Worm (Caenorhabditis elegans): ENCODE results near the gene inx-10.
A peak's percentile ranks its signal among the peaks of the same experiment; 100 is the strongest.

Gene inx-10

DNA sequence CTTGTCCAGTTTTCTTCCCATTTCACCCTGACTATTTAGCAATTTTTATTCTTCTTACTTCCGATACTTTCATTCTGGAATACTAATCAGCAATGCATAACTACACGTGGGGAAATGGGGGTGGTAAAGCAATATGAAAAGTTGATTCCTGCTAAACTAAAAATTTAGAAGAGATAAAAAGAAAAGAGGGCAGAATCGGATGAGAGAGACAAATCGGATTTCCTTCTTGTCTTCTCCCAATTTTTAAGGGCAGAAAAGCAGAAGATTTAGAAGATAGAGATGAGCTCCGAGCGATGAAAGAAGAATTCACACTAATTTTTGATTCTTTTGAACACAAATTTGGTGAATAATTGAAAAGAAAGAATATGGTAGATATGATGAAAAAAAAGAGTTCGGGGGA is 13.2 kb downstream of the inx-10 start:
- TF ChIP-seq elt-3 (tag; optimal IDR thresholded peaks at IDR 0.05) (no peak), ces-1 (GFP tag; optimal IDR thresholded peaks at IDR 0.05) (peak; percentile 87), ceh-43 (GFP tag; optimal IDR thresholded peaks at IDR 0.05) (no peak), nhr-12 (tag; optimal IDR thresholded peaks at IDR 0.05) (no peak)

DNA sequence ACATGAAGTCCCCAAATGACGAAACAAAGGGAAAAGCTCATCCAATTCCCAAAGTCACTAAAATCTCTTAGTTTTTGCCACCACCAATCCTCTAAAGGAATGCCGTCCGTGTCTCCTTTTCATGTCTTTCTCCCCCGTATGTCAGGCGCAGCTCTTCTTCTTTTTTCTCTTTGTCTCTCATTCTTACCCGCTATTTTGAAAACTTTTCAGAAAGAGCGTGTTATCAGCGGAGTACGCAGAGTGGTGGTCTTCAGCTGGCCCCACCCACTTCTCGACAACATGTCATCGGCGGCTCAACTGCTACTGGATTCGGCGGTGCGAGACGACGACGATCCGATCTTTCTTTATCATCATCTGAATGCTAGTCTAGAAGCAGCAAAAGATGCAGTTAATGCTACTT is 15.9 kb downstream of the inx-10 start, which contains the start of gene sphr-1:
TSS of gene sphr-1 (plus strand) at position 205 of the 400 bp plus-strand sequence.
- TF ChIP-seq ceh-39 (tag; optimal IDR thresholded peaks at IDR 0.05) (no peak), ces-1 (GFP tag; optimal IDR thresholded peaks at IDR 0.05) (no peak), tbx-8 (GFP tag; optimal IDR thresholded peaks at IDR 0.05) (no peak), unc-39 (tag; optimal IDR thresholded peaks at IDR 0.05) (no peak), blmp-1 (tag; optimal IDR thresholded peaks at IDR 0.05) (no peak), M03D4.4 (tag; optimal IDR thresholded peaks at IDR 0.05) (no peak), nhr-76 (tag; optimal IDR thresholded peaks at IDR 0.05) (no peak), nhr-12 (tag; optimal IDR thresholded peaks at IDR 0.05) (no peak), mls-2 (tag; optimal IDR thresholded peaks at IDR 0.05) (no peak), hlh-1 (tag; optimal IDR thresholded peaks at IDR 0.05) (no peak), elt-1 (tag; optimal IDR thresholded peaks at IDR 0.05; ENCODE audit: borderline replicate concordance, insufficient read depth) (no peak), nhr-28 (tag; optimal IDR thresholded peaks at IDR 0.05) (no peak)

DNA sequence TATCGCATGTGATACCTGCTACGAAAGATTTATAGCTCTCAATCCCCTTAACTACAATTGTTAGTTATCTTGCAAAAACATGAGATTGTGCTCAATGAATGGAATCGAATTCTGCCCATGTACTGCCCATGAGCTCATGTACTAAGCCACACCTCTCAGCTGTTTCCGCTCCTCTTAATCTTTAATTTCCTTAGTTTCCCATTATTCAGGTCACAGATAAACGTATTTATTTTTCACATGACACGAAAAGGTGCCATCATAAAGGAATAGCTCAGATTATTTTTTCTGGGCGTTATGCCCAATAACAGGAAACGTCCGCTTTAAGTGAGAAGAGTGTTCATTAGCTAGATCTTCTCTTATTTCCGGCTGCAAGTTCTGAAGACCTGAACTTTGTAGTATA is 21.2 kb downstream of the inx-10 start:
- TF ChIP-seq pha-4 (tag; optimal IDR thresholded peaks at IDR 0.05) (no peak), ces-1 (GFP tag; optimal IDR thresholded peaks at IDR 0.05) (no peak), nhr-2 (tag; optimal IDR thresholded peaks at IDR 0.05) (no peak), unc-62 (GFP tag; optimal IDR thresholded peaks at IDR 0.05) (no peak), nhr-12 (tag; optimal IDR thresholded peaks at IDR 0.05) (no peak), mep-1 (tag; optimal IDR thresholded peaks at IDR 0.05) (no peak), ceh-43 (GFP tag; optimal IDR thresholded peaks at IDR 0.05) (no peak), tbx-8 (GFP tag; optimal IDR thresholded peaks at IDR 0.05) (no peak), nhr-76 (tag; optimal IDR thresholded peaks at IDR 0.05) (no peak), ham-2 (GFP tag; optimal IDR thresholded peaks at IDR 0.05) (no peak), nhr-28 (tag; optimal IDR thresholded peaks at IDR 0.05) (no peak), ceh-83 (GFP tag; optimal IDR thresholded peaks at IDR 0.05) (no peak), ceh-39 (tag; optimal IDR thresholded peaks at IDR 0.05) (no peak), elt-1 (tag; optimal IDR thresholded peaks at IDR 0.05; ENCODE audit: borderline replicate concordance, insufficient read depth) (no peak), sptf-1 (tag; optimal IDR thresholded peaks at IDR 0.05) (no peak), snpc-4 (tag; optimal IDR thresholded peaks at IDR 0.05) (no peak), flh-1 (GFP tag; optimal IDR thresholded peaks at IDR 0.05) (no peak), blmp-1 (tag; optimal IDR thresholded peaks at IDR 0.05) (no peak), elt-3 (tag; optimal IDR thresholded peaks at IDR 0.05) (no peak), mls-2 (tag; optimal IDR thresholded peaks at IDR 0.05) (no peak)

DNA sequence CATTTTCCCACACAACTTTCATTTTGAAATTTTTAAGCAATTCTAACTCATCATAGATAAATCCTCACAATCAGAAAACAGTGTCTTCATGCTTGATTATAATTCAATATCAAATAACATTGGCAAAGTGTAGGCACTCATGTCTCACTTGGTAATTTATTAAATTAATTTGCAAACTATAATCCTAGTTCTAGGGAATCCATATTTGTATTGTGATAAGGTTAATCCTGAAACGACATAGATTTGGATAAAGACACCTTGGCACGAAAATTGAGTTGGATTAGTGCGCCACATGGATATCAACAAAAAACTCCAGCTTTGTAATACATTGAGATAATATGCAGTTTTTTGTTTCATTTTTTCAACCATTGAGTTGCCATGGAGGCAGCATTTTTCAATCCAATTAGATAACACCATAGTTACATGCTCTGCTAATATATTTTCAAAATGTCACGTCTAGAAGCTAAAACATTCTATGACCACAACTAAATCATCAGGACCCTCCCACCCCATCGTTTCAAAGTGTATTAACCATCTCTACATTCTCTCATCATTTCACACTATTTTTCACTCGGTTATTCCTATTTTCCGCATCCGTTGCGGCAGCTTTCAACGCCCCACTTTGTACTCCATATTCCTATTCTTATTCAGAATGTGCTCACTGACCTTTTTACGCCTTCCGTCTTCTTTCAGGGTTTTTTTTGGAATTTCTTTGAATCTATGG is 23.4 kb downstream of the inx-10 start:
- TF ChIP-seq unc-39 (tag; optimal IDR thresholded peaks at IDR 0.05) (no peak), ces-1 (GFP tag; optimal IDR thresholded peaks at IDR 0.05) (peak; percentile 78), hlh-1 (tag; optimal IDR thresholded peaks at IDR 0.05) (no peak), nhr-12 (tag; optimal IDR thresholded peaks at IDR 0.05) (no peak), elt-1 (tag; optimal IDR thresholded peaks at IDR 0.05; ENCODE audit: borderline replicate concordance, insufficient read depth) (no peak)

DNA sequence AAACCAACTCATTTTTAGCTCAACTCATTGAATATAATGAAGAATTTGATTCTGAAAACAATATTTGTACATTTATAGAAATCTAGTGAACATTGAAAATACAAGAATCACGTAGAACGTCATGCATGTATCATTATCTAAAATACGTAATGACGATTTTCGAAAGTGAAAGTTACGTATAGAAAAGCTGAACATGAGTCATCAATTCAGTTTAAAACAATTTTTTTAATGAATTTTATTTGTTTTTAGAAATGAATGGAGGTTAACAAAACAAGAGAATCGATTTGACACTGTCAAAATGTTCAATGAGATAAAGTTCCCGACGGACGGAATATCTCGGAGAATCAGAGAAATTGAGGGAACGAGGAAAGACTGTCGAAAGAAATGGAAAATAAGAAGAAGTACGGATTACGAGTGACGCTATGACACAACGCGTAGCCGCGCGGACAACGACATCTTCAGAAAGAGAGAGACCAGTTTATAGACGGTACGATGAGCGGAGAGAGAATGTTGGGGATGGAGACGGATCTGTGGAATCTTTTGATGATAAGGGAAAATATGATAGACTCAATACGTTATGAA is 25.5 kb downstream of the inx-10 start, which contains the start of gene ptr-1:
TSS of gene ptr-1 (minus strand) at position 51 of the 582 bp plus-strand sequence.
- TF ChIP-seq ham-2 (GFP tag; optimal IDR thresholded peaks at IDR 0.05) (peak; percentile 13), blmp-1 (tag; optimal IDR thresholded peaks at IDR 0.05) (peak; percentile 32), sem-2 (GFP tag; optimal IDR thresholded peaks at IDR 0.05) (no peak), lsy-2 (tag; optimal IDR thresholded peaks at IDR 0.05) (no peak), unc-62 (GFP tag; optimal IDR thresholded peaks at IDR 0.05) (no peak), mep-1 (tag; optimal IDR thresholded peaks at IDR 0.05) (no peak)

DNA sequence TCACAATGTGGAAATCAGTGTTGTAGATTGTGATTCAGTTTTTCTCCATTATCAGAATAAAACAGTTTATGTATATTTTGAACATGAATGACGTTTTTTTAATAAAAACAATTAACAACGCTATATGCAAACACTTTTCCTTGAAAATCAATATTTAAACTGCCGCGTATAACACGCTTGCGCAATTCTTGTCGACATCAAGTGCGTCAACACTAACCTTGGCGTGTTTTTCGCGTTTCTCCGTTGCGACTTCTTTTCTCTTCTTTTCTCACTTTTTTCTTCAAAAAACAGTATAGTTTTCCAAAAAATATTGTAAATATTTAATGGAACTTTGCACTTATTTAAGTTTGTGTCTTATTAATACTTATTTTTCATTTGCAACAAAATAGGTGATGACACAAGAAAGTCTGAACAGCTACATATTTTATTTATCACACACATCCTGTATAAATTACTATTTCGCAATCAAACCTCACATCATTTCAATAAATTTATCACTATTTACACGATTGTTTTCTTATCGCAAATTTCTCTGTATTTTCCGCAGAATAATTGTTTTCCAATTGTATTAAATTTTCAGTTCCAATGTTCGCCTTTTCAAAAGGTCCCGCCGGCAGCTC is 31.9 kb downstream of the inx-10 start, which contains the start of gene spas-1:
TSS of gene spas-1 (plus strand) at position 572 of the 620 bp plus-strand sequence.
- peak; percentile 93 for TF ChIP-seq mep-1 (tag; optimal IDR thresholded peaks at IDR 0.05)
- peak; percentile 15 for TF ChIP-seq nhr-2 (tag; optimal IDR thresholded peaks at IDR 0.05)
- TF ChIP-seq blmp-1 (tag; optimal IDR thresholded peaks at IDR 0.05), result no peak
- TF ChIP-seq drap-1 (GFP tag; optimal IDR thresholded peaks at IDR 0.05), result peak; percentile 34
- TF ChIP-seq lin-32 (GFP tag; optimal IDR thresholded peaks at IDR 0.05), result peak; percentile 42
- TF ChIP-seq elt-1 (tag; optimal IDR thresholded peaks at IDR 0.05; ENCODE audit: borderline replicate concordance, insufficient read depth), result no peak
- TF ChIP-seq lin-13 (tag; optimal IDR thresholded peaks at IDR 0.05), result peak; percentile 78
- TF ChIP-seq tbx-8 (GFP tag; optimal IDR thresholded peaks at IDR 0.05), result no peak
- TF ChIP-seq ham-2 (GFP tag; optimal IDR thresholded peaks at IDR 0.05), result no peak
- TF ChIP-seq ceh-43 (GFP tag; optimal IDR thresholded peaks at IDR 0.05), result peak; percentile 56
- TF ChIP-seq mls-2 (tag; optimal IDR thresholded peaks at IDR 0.05), result peak; percentile 32
- no peak for TF ChIP-seq flh-1 (GFP tag; optimal IDR thresholded peaks at IDR 0.05)
- peak; percentile 38 for TF ChIP-seq unc-62 (GFP tag; optimal IDR thresholded peaks at IDR 0.05)
- peak; percentile 84 for TF ChIP-seq pha-4 (tag; optimal IDR thresholded peaks at IDR 0.05)
- peak; percentile 86 for TF ChIP-seq nhr-237 (tag; optimal IDR thresholded peaks at IDR 0.05)
- TF ChIP-seq M03D4.4 (tag; optimal IDR thresholded peaks at IDR 0.05), result peak; percentile 60
- no peak for TF ChIP-seq cnd-1 (tag; optimal IDR thresholded peaks at IDR 0.05)
- peak; percentile 62 for TF ChIP-seq zip-8 (tag; optimal IDR thresholded peaks at IDR 0.05)

All from whole organism, mixed stage, embryonic.